Worm (Caenorhabditis elegans) whole organism, L2 larva: ENCODE results near the gene F40A3.2.

Source experiments
- ceh-16 ChIP-seq: fragments of 150-350 bp; optimal IDR thresholded peaks from 2 replicates; lab custom pipeline; 2014; ENCODE audit warnings: missing biosample characterization, missing genetic modification characterization
- lin-11 ChIP-seq: fragments of 150-350 bp; sonication (generic microtip); optimal IDR thresholded peaks from 2 replicates; lab custom pipeline; 2014; ENCODE audit warnings: missing biosample characterization, missing genetic modification characterization, inconsistent platforms, mixed read lengths
- lin-39 ChIP-seq: fragments of 150-350 bp; optimal IDR thresholded peaks from 2 replicates; lab custom pipeline; 2014; ENCODE audit warnings: missing biosample characterization, missing genetic modification reagents, missing genetic modification characterization
- nhr-12 ChIP-seq: fragments of 150-350 bp; optimal IDR thresholded peaks from 2 replicates; lab custom pipeline; 2014; ENCODE audit warnings: missing biosample characterization, missing genetic modification characterization
- nhr-77 ChIP-seq: fragments of 150-350 bp; optimal IDR thresholded peaks from 2 replicates; lab custom pipeline; 2014; ENCODE audit warnings: missing biosample characterization, missing genetic modification characterization
- skn-1 ChIP-seq: sonication (generic microtip); optimal IDR thresholded peaks from 2 replicates; lab custom pipeline; 2017; ENCODE audit warnings: missing biosample characterization, missing genetic modification characterization

ce11 chrV:7839485-7839884 is 39.2 kb upstream of the F40A3.2 start, which contains the start of gene C37C3.12:
- TF ChIP-seq ceh-16 (tag; lab: Kevin White, UChicago) (no peak), lin-11 (tag; lab: Kevin White, UChicago) (no peak), lin-39 (no peak), skn-1 (no peak), nhr-77 (tag; lab: Kevin White, UChicago) (no peak), nhr-12 (tag; lab: Kevin White, UChicago) (no peak)
